Fruit fly (Drosophila melanogaster) whole organism: ENCODE results near the gene CG11951.

ENCODE experiments used
- Dll ChIP-seq: fragments of >200 bp; optimal IDR thresholded peaks from 2 replicates; lab custom pipeline; 2017
- EcR ChIP-seq, 2 experiments: fragments of >200 bp; optimal IDR thresholded peaks; 2 replicates each; lab custom pipeline; 2017; ENCODE audit warnings: missing biosample characterization in 2 of 2, missing genetic modification characterization in 2 of 2, missing genetic modification reagents in 2 of 2
- usp ChIP-seq: fragments of >200 bp; optimal IDR thresholded peaks from 2 replicates; lab custom pipeline; 2017; ENCODE audit warnings: missing biosample characterization, missing genetic modification characterization, mixed read lengths

dm6 chr3R:29230552-29231102 lies 7.9 kb downstream of the CG11951 start:
- TF ChIP-seq EcR (GFP tag; optimal IDR thresholded peaks at IDR 0.05; lab: Kevin White, UChicago): no peak
- TF ChIP-seq Dll (lab: Kevin White, UChicago): no peak
- no peak for TF ChIP-seq usp (GFP tag; lab: Kevin White, UChicago)
